Fruit fly (Drosophila melanogaster) whole organism: ENCODE results near the gene Takl1.

Source experiments
- CG8478 ChIP-seq: fragments of >200 bp; optimal IDR thresholded peaks from 2 replicates; lab custom pipeline; 2018; ENCODE audit warnings: inconsistent platforms
- Dll ChIP-seq: fragments of >200 bp; optimal IDR thresholded peaks from 2 replicates; lab custom pipeline; 2017
- pan ChIP-seq: fragments of >200 bp; optimal IDR thresholded peaks from 2 replicates; lab custom pipeline; 2017
- psq ChIP-seq: fragments of >200 bp; optimal IDR thresholded peaks from 2 replicates; lab custom pipeline; 2017
- usp ChIP-seq: fragments of >200 bp; optimal IDR thresholded peaks from 2 replicates; lab custom pipeline; 2017; ENCODE audit warnings: missing biosample characterization, missing genetic modification characterization, mixed read lengths

dm6 chr3R:20735405-20735804 is 37.0 kb downstream of the Takl1 start, which contains the start of gene Cdk2:
- no peak for TF ChIP-seq pan
- no peak for TF ChIP-seq Dll (lab: Kevin White, UChicago)
- TF ChIP-seq CG8478, result no peak
- TF ChIP-seq usp (GFP tag; lab: Kevin White, UChicago), result no peak
- no peak for TF ChIP-seq psq (lab: Kevin White, UChicago)
